Fruit fly (Drosophila melanogaster): ENCODE results near the gene Amun.
A peak's percentile ranks its signal among the peaks of the same experiment; 100 is the strongest.

dm6 chrX:11715263-11715659, at the start of gene Amun:
- TF ChIP-seq h (GFP tag; optimal IDR thresholded peaks at IDR 0.05), result peak; percentile 59
- TF ChIP-seq Abd-B (GFP tag; optimal IDR thresholded peaks at IDR 0.05), result no peak
- TF ChIP-seq lola (GFP tag; optimal IDR thresholded peaks at IDR 0.05), result no peak
- TF ChIP-seq pan (optimal IDR thresholded peaks at IDR 0.05), result no peak
- no peak for TF ChIP-seq Dfd (GFP tag; optimal IDR thresholded peaks at IDR 0.05)
- no peak for TF ChIP-seq dsf (GFP tag; optimal IDR thresholded peaks at IDR 0.05; ENCODE audit: borderline replicate concordance)
- TF ChIP-seq fru (GFP tag; optimal IDR thresholded peaks at IDR 0.05), result peak; percentile 64
- no peak for TF ChIP-seq Myc (optimal IDR thresholded peaks at IDR 0.05)
- TF ChIP-seq foxo (GFP tag; optimal IDR thresholded peaks at IDR 0.05), result peak in 1 of 2 experiments; percentile 57
- TF ChIP-seq psq (GFP tag; optimal IDR thresholded peaks at IDR 0.05), result no peak
- TF ChIP-seq Hr83 (GFP tag; optimal IDR thresholded peaks at IDR 0.05; ENCODE audit: poor library complexity, severe bottlenecking), result peak; percentile 68

Measured in whole organism, wandering third instar larva.